Worm (Caenorhabditis elegans) whole organism, L4 larva: ENCODE data around the gene C08F1.8.

Source experiments
- D1046.2 ChIP-seq: fragments of 200-800 bp; sonication (Bioruptor generic); IDR thresholded peaks from 2 replicates; pipeline ENCODE4 v1.3.6; 2022; ENCODE audit warnings: missing genetic modification characterization, missing compliant biosample characterization
- F10B5.3 ChIP-seq: sonication (generic microtip); optimal IDR thresholded peaks from 2 replicates; lab custom pipeline; 2016; ENCODE audit warnings: mild to moderate bottlenecking, missing genetic modification characterization, missing compliant biosample characterization
- F26F4.8 ChIP-seq: fragments of 200-800 bp; sonication (Bioruptor generic); conservative IDR thresholded peaks from 2 replicates; pipeline ENCODE4 v1.3.6; 2022; ENCODE audit warnings: missing genetic modification characterization, missing compliant biosample characterization
- F44E2.7 ChIP-seq: fragments of 200-800 bp; sonication (Bioruptor generic); IDR thresholded peaks from 2 replicates; pipeline ENCODE4 v2.1.2; 2022; ENCODE audit warnings: missing genetic modification characterization, missing compliant biosample characterization
- T20F7.1 ChIP-seq: fragments of 200-800 bp; sonication (Bioruptor generic); optimal IDR thresholded peaks from 2 replicates; lab custom pipeline; 2018; ENCODE audit warnings: mild to moderate bottlenecking, missing genetic modification characterization, missing compliant biosample characterization
- Y105C5A.15 ChIP-seq: fragments of 200-800 bp; sonication (Bioruptor generic); IDR thresholded peaks from 2 replicates; pipeline ENCODE4 v1.3.6; 2022; ENCODE audit warnings: missing genetic modification characterization, missing compliant biosample characterization
- Y48G9A.11 ChIP-seq: fragments of 200-800 bp; sonication (Bioruptor generic); IDR thresholded peaks from 2 replicates; pipeline ENCODE4 v1.3.6; 2022; ENCODE audit warnings: missing genetic modification reagents, missing genetic modification characterization, missing compliant biosample characterization
- Y75B8A.6 ChIP-seq: fragments of 200-800 bp; sonication (Bioruptor generic); IDR thresholded peaks from 2 replicates; pipeline ENCODE4 v1.3.6; 2022; ENCODE audit warnings: missing genetic modification reagents, missing genetic modification characterization, missing compliant biosample characterization
- aha-1 ChIP-seq: fragments of 150-350 bp; peaks from one replicate; lab custom pipeline; 2014; ENCODE audit warnings: missing biosample characterization, missing genetic modification characterization
- aly-2 ChIP-seq: sonication (generic microtip); optimal IDR thresholded peaks from 2 replicates; lab custom pipeline; 2018; ENCODE audit warnings: missing biosample characterization, missing genetic modification characterization
- ama-1 ChIP-seq: fragments of 150-350 bp; optimal IDR thresholded peaks from 2 replicates; lab custom pipeline; 2014; ENCODE audit warnings: inconsistent platforms, mixed read lengths
- arid-1 ChIP-seq: fragments of 200-800 bp; sonication (Bioruptor generic); conservative IDR thresholded peaks from 2 replicates; pipeline ENCODE4 v1.3.6; 2022; ENCODE audit warnings: missing genetic modification reagents, missing genetic modification characterization, missing compliant biosample characterization
- attf-4 ChIP-seq: sonication (generic microtip); optimal IDR thresholded peaks from 3 replicates; lab custom pipeline; 2017; ENCODE audit warnings: missing biosample characterization, missing genetic modification characterization
- ceh-62 ChIP-seq: sonication (generic microtip); optimal IDR thresholded peaks from 2 replicates; lab custom pipeline; 2017; ENCODE audit warnings: missing biosample characterization, missing genetic modification characterization
- ces-1 ChIP-seq: fragments of 150-350 bp; sonication (generic microtip); optimal IDR thresholded peaks from 4 replicates; lab custom pipeline; 2014; ENCODE audit warnings: missing biosample characterization, missing genetic modification reagents, missing genetic modification characterization
- cey-2 ChIP-seq: sonication (generic microtip); optimal IDR thresholded peaks from 3 replicates; lab custom pipeline; 2017; ENCODE audit warnings: missing genetic modification characterization, mild to moderate bottlenecking, missing compliant biosample characterization, antibody characterized with exemption, borderline replicate concordance; ENCODE audit not compliant: insufficient read depth
- ctbp-1 ChIP-seq: fragments of 200-800 bp; sonication (Bioruptor generic); IDR thresholded peaks from 2 replicates; pipeline ENCODE4 v1.3.6; 2022; ENCODE audit warnings: missing genetic modification reagents, missing genetic modification characterization, missing compliant biosample characterization
- daf-12 ChIP-seq: fragments of 150-350 bp; optimal IDR thresholded peaks from 2 replicates; lab custom pipeline; 2014; ENCODE audit warnings: missing biosample characterization, missing genetic modification reagents, missing genetic modification characterization
- daf-16 ChIP-seq, 3 experiments: sonication (generic microtip); optimal IDR thresholded peaks; 2 replicates each; lab custom pipeline; 2016 to 2017; ENCODE audit warnings: missing genetic modification characterization in 3 of 3, missing genetic modification reagents in 3 of 3, mild to moderate bottlenecking in 2 of 3, missing compliant biosample characterization in 2 of 3, missing biosample characterization in 1 of 3, moderate library complexity in 1 of 3
- daf-19 ChIP-seq: fragments of 200-800 bp; sonication (Bioruptor generic); conservative IDR thresholded peaks from 2 replicates; pipeline ENCODE4 v1.3.6; 2022; ENCODE audit warnings: missing genetic modification characterization, missing compliant biosample characterization
- dmd-6 ChIP-seq: fragments of 200-800 bp; sonication (Bioruptor generic); IDR thresholded peaks from 2 replicates; pipeline ENCODE4 v1.3.6; 2022; ENCODE audit warnings: missing genetic modification reagents, missing genetic modification characterization, missing compliant biosample characterization
- dmd-8 ChIP-seq: fragments of 200-800 bp; sonication (Bioruptor generic); IDR thresholded peaks from 2 replicates; pipeline ENCODE4 v1.3.6; 2022; ENCODE audit warnings: missing genetic modification characterization, missing compliant biosample characterization
- dmd-9 ChIP-seq: fragments of 200-800 bp; sonication (Bioruptor generic); IDR thresholded peaks from 2 replicates; pipeline ENCODE4 v1.3.6; 2022; ENCODE audit warnings: missing genetic modification reagents, missing genetic modification characterization, missing compliant biosample characterization
- dpl-1 ChIP-seq: fragments of 150-350 bp; optimal IDR thresholded peaks from 2 replicates; lab custom pipeline; 2014; ENCODE audit warnings: missing biosample characterization, missing genetic modification reagents, missing genetic modification characterization
- duxl-1 ChIP-seq: sonication (generic microtip); optimal IDR thresholded peaks from 2 replicates; lab custom pipeline; 2016; ENCODE audit warnings: mild to moderate bottlenecking, missing genetic modification characterization, moderate library complexity, missing compliant biosample characterization; ENCODE audit not compliant: poor library complexity
- egl-43 ChIP-seq: fragments of 200-800 bp; sonication (Bioruptor generic); IDR thresholded peaks from 2 replicates; pipeline ENCODE4 v1.3.6; 2022; ENCODE audit warnings: missing genetic modification reagents, missing genetic modification characterization, missing compliant biosample characterization
- fkh-10 ChIP-seq: fragments of 150-350 bp; optimal IDR thresholded peaks from 2 replicates; lab custom pipeline; 2014; ENCODE audit warnings: missing biosample characterization, missing genetic modification reagents, missing genetic modification characterization
- fos-1 ChIP-seq: fragments of 150-350 bp; optimal IDR thresholded peaks from 2 replicates; lab custom pipeline; 2014; ENCODE audit warnings: missing biosample characterization, missing genetic modification characterization
- gei-8 ChIP-seq: fragments of 200-800 bp; sonication (Bioruptor generic); optimal IDR thresholded peaks from 2 replicates; lab custom pipeline; 2018; ENCODE audit warnings: mild to moderate bottlenecking, missing genetic modification characterization, missing compliant biosample characterization
- lim-7 ChIP-seq: fragments of 200-800 bp; sonication (Bioruptor generic); IDR thresholded peaks from 2 replicates; pipeline ENCODE4 v1.3.6; 2022; ENCODE audit warnings: missing genetic modification characterization, missing compliant biosample characterization
- lin-29 ChIP-seq: fragments of 200-800 bp; sonication (Bioruptor generic); IDR thresholded peaks from 2 replicates; pipeline ENCODE4 v1.3.6; 2022; ENCODE audit warnings: missing genetic modification reagents, missing genetic modification characterization, missing compliant biosample characterization
- lsy-2 ChIP-seq, 2 experiments: fragments of 150-350 bp in 1 of 2; sonication (generic microtip) in 1 of 2; optimal IDR thresholded peaks; 2 replicates each; lab custom pipeline; 2014 to 2017; ENCODE audit warnings: missing biosample characterization in 2 of 2, missing genetic modification characterization in 2 of 2
- mdl-1 ChIP-seq, 2 experiments: fragments of 150-350 bp in 1 of 2; sonication (generic microtip) in 1 of 2; optimal IDR thresholded peaks; 2 replicates each; lab custom pipeline; 2014 to 2017; ENCODE audit warnings: missing biosample characterization in 2 of 2, missing genetic modification characterization in 2 of 2
- mep-1 ChIP-seq: fragments of 150-350 bp; sonication (generic microtip); optimal IDR thresholded peaks from 3 replicates; lab custom pipeline; 2014; ENCODE audit warnings: missing biosample characterization, missing genetic modification characterization
- mes-2 ChIP-seq: sonication (generic microtip); optimal IDR thresholded peaks from 2 replicates; lab custom pipeline; 2016; ENCODE audit warnings: missing genotype, mild to moderate bottlenecking, missing genetic modification characterization, missing compliant biosample characterization; ENCODE audit not compliant: poor library complexity, severe bottlenecking
- mxl-3 ChIP-seq: fragments of 200-800 bp; sonication (Bioruptor generic); optimal IDR thresholded peaks from 2 replicates; lab custom pipeline; 2018; ENCODE audit warnings: mild to moderate bottlenecking, missing genetic modification characterization, missing compliant biosample characterization
- nhr-10 ChIP-seq: fragments of 150-350 bp; optimal IDR thresholded peaks from 2 replicates; lab custom pipeline; 2014; ENCODE audit warnings: missing biosample characterization, missing genetic modification characterization
- nhr-102 ChIP-seq: sonication (generic microtip); optimal IDR thresholded peaks from 2 replicates; lab custom pipeline; 2016; ENCODE audit warnings: mild to moderate bottlenecking, missing genetic modification characterization, moderate library complexity, missing compliant biosample characterization
- nhr-28 ChIP-seq: fragments of 150-350 bp; optimal IDR thresholded peaks from 2 replicates; lab custom pipeline; 2014; ENCODE audit warnings: missing biosample characterization, missing genetic modification characterization
- nhr-6 ChIP-seq: fragments of 150-350 bp; optimal IDR thresholded peaks from 2 replicates; lab custom pipeline; 2014; ENCODE audit warnings: missing biosample characterization, missing genetic modification characterization
- nhr-76 ChIP-seq: fragments of 150-350 bp; optimal IDR thresholded peaks from 2 replicates; lab custom pipeline; 2014; ENCODE audit warnings: missing biosample characterization, missing genetic modification characterization
- nhr-77 ChIP-seq: fragments of 150-350 bp; optimal IDR thresholded peaks from 2 replicates; lab custom pipeline; 2014; ENCODE audit warnings: missing biosample characterization, missing genetic modification characterization
- php-3 ChIP-seq: fragments of 200-800 bp; sonication (Bioruptor generic); IDR thresholded peaks from 2 replicates; pipeline ENCODE4 v1.3.6; 2022; ENCODE audit warnings: missing genetic modification reagents, missing genetic modification characterization, missing compliant biosample characterization
- rbr-2 ChIP-seq: sonication (generic microtip); optimal IDR thresholded peaks from 2 replicates; lab custom pipeline; 2016; ENCODE audit warnings: missing genotype, missing genetic modification characterization, missing compliant biosample characterization
- sdz-12 ChIP-seq: fragments of 200-800 bp; sonication (Bioruptor generic); optimal IDR thresholded peaks from 2 replicates; lab custom pipeline; 2018; ENCODE audit warnings: mild to moderate bottlenecking, missing genetic modification characterization, missing compliant biosample characterization
- snpc-1.2 ChIP-seq: fragments of 200-800 bp; sonication (Bioruptor generic); IDR thresholded peaks from 2 replicates; pipeline ENCODE4 v1.3.6; 2022; ENCODE audit warnings: missing genetic modification reagents, missing genetic modification characterization, missing compliant biosample characterization
- spr-1 ChIP-seq: sonication (generic microtip); optimal IDR thresholded peaks from 2 replicates; lab custom pipeline; 2016; ENCODE audit warnings: mild to moderate bottlenecking, missing genetic modification characterization, missing compliant biosample characterization
- tra-1 ChIP-seq: fragments of 200-800 bp; sonication (Bioruptor generic); IDR thresholded peaks from 2 replicates; pipeline ENCODE4 v1.3.6; 2022; ENCODE audit warnings: missing genetic modification reagents, missing genetic modification characterization, missing compliant biosample characterization
- unc-62 ChIP-seq, 3 experiments: fragments of 150-350 bp in 1 of 3; sonication (generic microtip); optimal IDR thresholded peaks in 2 of 3; peaks in 1 of 3; 1 replicate in 1 of 3; 2 replicates in 2 of 3; lab custom pipeline; 2014 to 2017; ENCODE audit warnings: missing biosample characterization in 3 of 3, missing genetic modification characterization in 3 of 3, missing genetic modification reagents in 3 of 3, missing genotype in 1 of 3
- zip-11 ChIP-seq: fragments of 200-800 bp; sonication (Bioruptor generic); IDR thresholded peaks from 2 replicates; pipeline ENCODE4 v1.3.6; 2022; ENCODE audit warnings: missing genetic modification characterization, missing compliant biosample characterization
- ztf-11 ChIP-seq: fragments of 150-350 bp; optimal IDR thresholded peaks from 2 replicates; lab custom pipeline; 2014; ENCODE audit warnings: missing biosample characterization, missing genetic modification characterization

Gene C08F1.8

DNA sequence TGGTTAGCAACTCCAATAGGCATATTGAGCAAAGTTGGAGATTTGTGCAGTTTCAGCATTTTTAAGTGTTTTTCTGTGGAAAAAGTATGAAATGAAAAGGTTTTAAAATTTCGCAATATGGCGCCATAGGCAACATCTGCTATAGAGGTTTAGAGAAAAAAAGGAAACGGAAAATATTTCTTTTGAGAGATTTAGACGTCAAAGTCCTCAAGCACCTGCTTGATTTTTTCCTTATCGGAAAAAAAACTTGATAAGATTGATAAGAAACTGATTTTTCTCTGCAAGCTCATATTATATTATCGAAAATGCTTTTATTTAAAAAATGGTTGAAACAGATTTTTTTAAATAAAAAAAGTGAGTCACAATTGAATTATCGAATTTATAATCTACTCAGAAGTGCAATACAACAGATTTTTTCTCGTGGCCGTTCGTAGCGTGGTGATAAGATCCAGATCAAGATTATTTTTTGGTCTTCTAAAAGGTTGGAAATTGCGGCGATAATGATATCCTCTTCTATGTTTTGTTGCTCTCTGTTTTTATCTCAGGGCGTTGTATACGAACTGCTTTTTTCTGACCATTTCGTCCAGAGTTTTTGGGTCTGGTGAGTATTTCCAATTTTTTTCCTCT, 11.9 kb upstream of the C08F1.8 start, which contains the start of gene fbxc-19:
TSS of gene fbxc-19 (plus strand) at position 536 of the 627 bp plus-strand sequence.
- no peak for TF ChIP-seq fos-1 (tag; lab: Kevin White, UChicago)
- peak; percentile 92 for TF ChIP-seq tra-1 (GFP tag; lab: Robert Waterston, UW)
- peak; percentile 27 for TF ChIP-seq dpl-1 (GFP tag; lab: Kevin White, UChicago)
- no peak for TF ChIP-seq cey-2 (tag; lab: Kevin White, UChicago)
- no peak for TF ChIP-seq lsy-2 (tag; optimal IDR thresholded peaks at IDR 0.05; lab: Kevin White, UChicago)
- TF ChIP-seq aha-1: peak; percentile 78
- TF ChIP-seq nhr-77 (tag; lab: Kevin White, UChicago): peak; percentile 86
- no peak for TF ChIP-seq F10B5.3 (tag; lab: Kevin White, UChicago)
- peak; percentile 47 for TF ChIP-seq mes-2 (tag; lab: Kevin White, UChicago)
- peak; percentile 97 for TF ChIP-seq duxl-1 (tag; lab: Kevin White, UChicago)
- peak; percentile 90 for TF ChIP-seq dmd-6 (GFP tag; lab: Robert Waterston, UW)
- no peak for TF ChIP-seq T20F7.1 (GFP tag; lab: Kevin White, UChicago)
- TF ChIP-seq dmd-8: no peak
- TF ChIP-seq egl-43 (GFP tag; lab: Robert Waterston, UW): no peak
- no peak for TF ChIP-seq sdz-12 (GFP tag; lab: Kevin White, UChicago)
- TF ChIP-seq dmd-9 (GFP tag; lab: Robert Waterston, UW): no peak
- no peak for TF ChIP-seq F26F4.8
- TF ChIP-seq Y48G9A.11 (GFP tag; lab: Robert Waterston, UW): no peak
- TF ChIP-seq F44E2.7 (GFP tag; lab: Robert Waterston, UW): no peak
- no peak for TF ChIP-seq spr-1
- no peak for TF ChIP-seq rbr-2
- no peak for TF ChIP-seq ama-1 (lab: Kevin White, UChicago)
- no peak for TF ChIP-seq nhr-76 (tag; lab: Kevin White, UChicago)
- TF ChIP-seq arid-1 (GFP tag; lab: Robert Waterston, UW): no peak
- TF ChIP-seq php-3: peak; percentile 87
- TF ChIP-seq ztf-11 (tag; lab: Kevin White, UChicago): no peak
- no peak for TF ChIP-seq lim-7 (GFP tag; lab: Robert Waterston, UW)
- TF ChIP-seq ctbp-1 (GFP tag; lab: Robert Waterston, UW): no peak
- TF ChIP-seq attf-4: no peak
- peak; percentile 83 for TF ChIP-seq nhr-28 (tag; lab: Kevin White, UChicago)
- TF ChIP-seq unc-62 (GFP tag; optimal IDR thresholded peaks at IDR 0.05 in 1 of 2; lab: Kevin White, UChicago): no peak
- no peak for TF ChIP-seq unc-62 (tag; optimal IDR thresholded peaks at IDR 0.05; lab: Kevin White, UChicago)
- peak in 1 of 2 experiments; percentile 59 for TF ChIP-seq mdl-1 (tag; optimal IDR thresholded peaks at IDR 0.05; lab: Kevin White, UChicago)
- no peak for TF ChIP-seq daf-12
- no peak for TF ChIP-seq daf-19
- peak; percentile 14 for TF ChIP-seq mxl-3 (GFP tag; lab: Kevin White, UChicago)
- TF ChIP-seq snpc-1.2 (GFP tag; lab: Robert Waterston, UW): no peak
- TF ChIP-seq Y105C5A.15 (GFP tag; lab: Robert Waterston, UW): no peak
- TF ChIP-seq ceh-62 (tag; lab: Kevin White, UChicago): no peak
- TF ChIP-seq nhr-6 (tag; lab: Kevin White, UChicago): peak; percentile 72
- peak; percentile 50 for TF ChIP-seq nhr-102 (tag; lab: Kevin White, UChicago)
- TF ChIP-seq daf-16 (GFP tag; optimal IDR thresholded peaks at IDR 0.05; lab: Kevin White, UChicago): no peak
- TF ChIP-seq daf-16 (tag; optimal IDR thresholded peaks at IDR 0.05; lab: Kevin White, UChicago): peak; percentile 92
- TF ChIP-seq gei-8: no peak
- TF ChIP-seq D1046.2: no peak
- no peak for TF ChIP-seq lin-29 (GFP tag; lab: Robert Waterston, UW)
- no peak for TF ChIP-seq nhr-10 (tag; lab: Kevin White, UChicago)
- no peak for TF ChIP-seq zip-11 (GFP tag; lab: Robert Waterston, UW)
- TF ChIP-seq ces-1 (GFP tag; lab: Kevin White, UChicago): no peak
- no peak for TF ChIP-seq fkh-10
- no peak for TF ChIP-seq Y75B8A.6 (GFP tag; lab: Robert Waterston, UW)
- TF ChIP-seq mep-1 (tag; lab: Kevin White, UChicago): no peak
- TF ChIP-seq aly-2 (tag; lab: Kevin White, UChicago): no peak
